Fruit fly (Drosophila melanogaster) whole organism, embryonic: ENCODE results near the gene Rfx.

Source experiments
- ATbp ChIP-seq: fragments of 200-800 bp; sonication (Bioruptor generic); optimal IDR thresholded peaks from 2 replicates; lab custom pipeline; 2017; ENCODE audit warnings: missing biosample characterization, mild to moderate bottlenecking, missing genetic modification characterization, missing genetic modification reagents
- Awh ChIP-seq: fragments of 200-800 bp; sonication (Bioruptor generic); IDR thresholded peaks from 2 replicates; pipeline ENCODE4, ENCODE4 v1.3.6; 2022; ENCODE audit warnings: missing biosample characterization, missing genetic modification characterization
- B-H2 ChIP-seq: fragments of 200-800 bp; sonication (Bioruptor generic); optimal IDR thresholded peaks from 2 replicates; lab custom pipeline; 2018; ENCODE audit warnings: missing biosample characterization, mild to moderate bottlenecking, missing genetic modification characterization
- CG10209 ChIP-seq: fragments of 200-800 bp; sonication (Bioruptor generic); optimal IDR thresholded peaks from 3 replicates; lab custom pipeline; 2017; ENCODE audit warnings: missing biosample characterization, mild to moderate bottlenecking, missing genetic modification characterization, missing genetic modification reagents
- CG10267 ChIP-seq: fragments of 200-800 bp; sonication (Bioruptor generic); optimal IDR thresholded peaks from 2 replicates; lab custom pipeline; 2018; ENCODE audit warnings: missing biosample characterization, mild to moderate bottlenecking, missing genetic modification characterization, moderate library complexity
- CG10543 ChIP-seq: fragments of 200-800 bp; sonication (Bioruptor generic); optimal IDR thresholded peaks from 3 replicates; lab custom pipeline; 2017; ENCODE audit warnings: missing biosample characterization, mild to moderate bottlenecking, missing genetic modification characterization, moderate library complexity
- CG12391 ChIP-seq: fragments of 200-800 bp; sonication (Bioruptor generic); optimal IDR thresholded peaks from 3 replicates; lab custom pipeline; 2018; ENCODE audit warnings: missing biosample characterization, mild to moderate bottlenecking, missing genetic modification characterization, moderate library complexity
- CG13624 ChIP-seq: fragments of 200-800 bp; sonication (Bioruptor generic); optimal IDR thresholded peaks from 2 replicates; lab custom pipeline; 2016; ENCODE audit warnings: missing biosample characterization, missing genetic modification characterization
- CG13894 ChIP-seq: fragments of 200-800 bp; sonication (Bioruptor generic); optimal IDR thresholded peaks from 3 replicates; lab custom pipeline; 2018; ENCODE audit warnings: missing biosample characterization, mild to moderate bottlenecking, missing genetic modification characterization, moderate library complexity
- CG14710 ChIP-seq: fragments of 200-800 bp; sonication (Bioruptor generic); optimal IDR thresholded peaks from 3 replicates; lab custom pipeline; 2019; ENCODE audit warnings: missing biosample characterization, mild to moderate bottlenecking, missing genetic modification characterization, moderate library complexity
- CG17829 ChIP-seq: fragments of 200-800 bp; optimal IDR thresholded peaks from 2 replicates; lab custom pipeline; 2019; ENCODE audit warnings: missing biosample characterization, mild to moderate bottlenecking, missing genetic modification characterization, moderate library complexity
- CG18619 ChIP-seq: fragments of 200-800 bp; sonication (Bioruptor generic); optimal IDR thresholded peaks from 3 replicates; lab custom pipeline; 2017; ENCODE audit warnings: missing biosample characterization, mild to moderate bottlenecking, missing genetic modification characterization
- CG2120 ChIP-seq: fragments of 200-800 bp; sonication (Bioruptor generic); optimal IDR thresholded peaks from 3 replicates; lab custom pipeline; 2016; ENCODE audit warnings: missing biosample characterization, missing genetic modification characterization
- CG2202 ChIP-seq: fragments of 200-800 bp; sonication (Bioruptor generic); optimal IDR thresholded peaks from 2 replicates; lab custom pipeline; 2018; ENCODE audit warnings: missing biosample characterization, mild to moderate bottlenecking, missing genetic modification characterization
- CG30431 ChIP-seq: fragments of 200-800 bp; sonication (Bioruptor generic); optimal IDR thresholded peaks from 2 replicates; lab custom pipeline; 2017; ENCODE audit warnings: missing biosample characterization, missing genetic modification characterization
- CG3407 ChIP-seq: fragments of 200-800 bp; sonication (Bioruptor generic); optimal IDR thresholded peaks from 2 replicates; lab custom pipeline; 2018; ENCODE audit warnings: missing biosample characterization, mild to moderate bottlenecking, missing genetic modification characterization
- CG34224 ChIP-seq: fragments of 200-800 bp; sonication (Bioruptor generic); IDR thresholded peaks from 3 replicates; pipeline ENCODE4 v1.3.6; 2022; ENCODE audit warnings: missing biosample characterization, missing genetic modification characterization; ENCODE audit not compliant: partially characterized antibody
- CG34422 ChIP-seq: fragments of 200-800 bp; sonication (Bioruptor generic); IDR thresholded peaks from 3 replicates; pipeline ENCODE4 v1.3.6; 2022; ENCODE audit warnings: missing biosample characterization, missing genetic modification characterization
- CG7987 ChIP-seq: fragments of 200-800 bp; sonication (Bioruptor generic); optimal IDR thresholded peaks from 2 replicates; lab custom pipeline; 2018; ENCODE audit warnings: missing biosample characterization, mild to moderate bottlenecking, missing genetic modification characterization, moderate library complexity
- CG8944 ChIP-seq: fragments of 200-800 bp; sonication (Bioruptor generic); optimal IDR thresholded peaks from 3 replicates; lab custom pipeline; 2016; ENCODE audit warnings: missing biosample characterization, missing genetic modification characterization
- Eip74EF ChIP-seq, 2 experiments: fragments of 200-800 bp in 1 of 2; fragments of >200 bp in 1 of 2; sonication (Bioruptor generic) in 1 of 2; optimal IDR thresholded peaks; 2 replicates each; lab custom pipeline; 2017 to 2019; ENCODE audit warnings: missing biosample characterization in 2 of 2, missing genetic modification characterization in 2 of 2, mild to moderate bottlenecking in 1 of 2, moderate library complexity in 1 of 2
- Ets65A ChIP-seq: fragments of 200-800 bp; sonication (Bioruptor generic); peaks from one replicate; lab custom pipeline; 2016; ENCODE audit warnings: missing biosample characterization, missing genetic modification characterization
- H15 ChIP-seq: fragments of 200-800 bp; sonication (Bioruptor generic); IDR thresholded peaks from 3 replicates; pipeline ENCODE4 v1.3.6; 2022; ENCODE audit warnings: missing biosample characterization, missing genetic modification characterization
- Lhr ChIP-seq: fragments of 200-800 bp; sonication (Bioruptor generic); optimal IDR thresholded peaks from 3 replicates; lab custom pipeline; 2017; ENCODE audit warnings: mild to moderate bottlenecking, missing biosample characterization, missing genetic modification reagents, missing genetic modification characterization
- Sry-δ ChIP-seq: fragments of 200-800 bp; sonication (Bioruptor generic); optimal IDR thresholded peaks from 2 replicates; lab custom pipeline; 2016; ENCODE audit warnings: missing biosample characterization, missing genetic modification characterization
- Usf ChIP-seq: fragments of 200-800 bp; sonication (Bioruptor generic); optimal IDR thresholded peaks from 2 replicates; lab custom pipeline; 2017; ENCODE audit warnings: missing genotype, missing biosample characterization, missing genetic modification characterization
- Vsx1 ChIP-seq: fragments of 200-800 bp; sonication (Bioruptor generic); optimal IDR thresholded peaks from 2 replicates; lab custom pipeline; 2017; ENCODE audit warnings: missing biosample characterization, mild to moderate bottlenecking, missing genetic modification characterization, missing genetic modification reagents
- abd-A ChIP-seq: fragments of 200-800 bp; sonication (Bioruptor generic); optimal IDR thresholded peaks from 3 replicates; lab custom pipeline; 2019; ENCODE audit warnings: missing biosample characterization, mild to moderate bottlenecking, missing genetic modification characterization, moderate library complexity
- bsh ChIP-seq, 2 experiments: fragments of 200-800 bp; sonication (Bioruptor generic); optimal IDR thresholded peaks; 2 replicates each; lab custom pipeline; 2017 to 2018; ENCODE audit warnings: mild to moderate bottlenecking in 2 of 2, missing biosample characterization in 2 of 2, missing genetic modification characterization in 2 of 2, moderate library complexity in 1 of 2
- dm ChIP-seq: fragments of 200-800 bp; sonication (Bioruptor generic); optimal IDR thresholded peaks from 3 replicates; lab custom pipeline; 2016; ENCODE audit warnings: missing biosample characterization, missing genetic modification characterization
- dmrt99B ChIP-seq: fragments of 200-800 bp; sonication (Bioruptor generic); optimal IDR thresholded peaks from 2 replicates; lab custom pipeline; 2018; ENCODE audit warnings: missing biosample characterization, mild to moderate bottlenecking, missing genetic modification characterization, moderate library complexity
- gt ChIP-seq: fragments of 200-800 bp; sonication (Bioruptor generic); IDR thresholded peaks from 2 replicates; pipeline ENCODE4 v1.3.6; 2022; ENCODE audit warnings: missing biosample characterization, missing genetic modification characterization
- ind ChIP-seq: fragments of 200-800 bp; sonication (Bioruptor generic); optimal IDR thresholded peaks from 3 replicates; lab custom pipeline; 2016; ENCODE audit warnings: missing biosample characterization, missing genetic modification characterization
- jing ChIP-seq: fragments of 200-800 bp; sonication (Bioruptor generic); optimal IDR thresholded peaks from 2 replicates; lab custom pipeline; 2018; ENCODE audit warnings: missing biosample characterization, mild to moderate bottlenecking, missing genetic modification characterization
- lmd ChIP-seq: fragments of 200-800 bp; sonication (Bioruptor generic); IDR thresholded peaks from 2 replicates; pipeline ENCODE4 v1.3.6; 2022; ENCODE audit warnings: missing biosample characterization, missing genetic modification characterization
- nom ChIP-seq: fragments of 200-800 bp; sonication (Bioruptor generic); optimal IDR thresholded peaks from 2 replicates; lab custom pipeline; 2017; ENCODE audit warnings: missing biosample characterization, missing genetic modification characterization, mild to moderate bottlenecking, moderate library complexity, missing genetic modification reagents
- pfk ChIP-seq: fragments of 200-800 bp; sonication (Bioruptor generic); optimal IDR thresholded peaks from 2 replicates; lab custom pipeline; 2018; ENCODE audit warnings: missing biosample characterization, mild to moderate bottlenecking, missing genetic modification characterization, moderate library complexity
- pita ChIP-seq: fragments of 200-800 bp; sonication (Bioruptor generic); optimal IDR thresholded peaks from 2 replicates; lab custom pipeline; 2017; ENCODE audit warnings: missing biosample characterization, mild to moderate bottlenecking, missing genetic modification characterization
- pnt ChIP-seq: fragments of 200-800 bp; sonication (Bioruptor generic); optimal IDR thresholded peaks from 3 replicates; lab custom pipeline; 2016; ENCODE audit warnings: missing biosample characterization, missing genetic modification characterization
- rib ChIP-seq: fragments of 200-800 bp; sonication (Bioruptor generic); IDR thresholded peaks from 2 replicates; pipeline ENCODE4 v1.3.6; 2022; ENCODE audit warnings: missing biosample characterization, missing genetic modification characterization
- row ChIP-seq: fragments of 200-800 bp; sonication (Bioruptor generic); IDR thresholded peaks from 3 replicates; pipeline ENCODE4 v1.3.6; 2022; ENCODE audit warnings: missing biosample characterization, missing genetic modification characterization
- salm ChIP-seq: fragments of 200-800 bp; sonication (Bioruptor generic); optimal IDR thresholded peaks from 2 replicates; lab custom pipeline; 2018; ENCODE audit warnings: missing biosample characterization, mild to moderate bottlenecking, missing genetic modification characterization
- shn ChIP-seq: fragments of 200-800 bp; sonication (Bioruptor generic); optimal IDR thresholded peaks from 3 replicates; lab custom pipeline; 2016; ENCODE audit warnings: missing biosample characterization, missing genetic modification characterization
- slou ChIP-seq: fragments of 200-800 bp; sonication (Bioruptor generic); optimal IDR thresholded peaks from 3 replicates; lab custom pipeline; 2016; ENCODE audit warnings: missing biosample characterization, missing genetic modification characterization
- so ChIP-seq: fragments of 200-800 bp; sonication (Bioruptor generic); IDR thresholded peaks from 3 replicates; pipeline ENCODE4 v1.3.6; 2022; ENCODE audit warnings: missing biosample characterization, missing genetic modification characterization
- tup ChIP-seq: fragments of 200-800 bp; sonication (Bioruptor generic); optimal IDR thresholded peaks from 2 replicates; lab custom pipeline; 2016; ENCODE audit warnings: missing biosample characterization, mild to moderate bottlenecking, missing genetic modification characterization, moderate library complexity
- twi ChIP-seq: fragments of 200-800 bp; optimal IDR thresholded peaks from 2 replicates; lab custom pipeline; 2019; ENCODE audit warnings: missing biosample characterization, mild to moderate bottlenecking, missing genetic modification characterization, moderate library complexity
- zen ChIP-seq: fragments of 200-800 bp; sonication (Bioruptor generic); optimal IDR thresholded peaks from 3 replicates; lab custom pipeline; 2018; ENCODE audit warnings: missing biosample characterization, mild to moderate bottlenecking, missing genetic modification characterization, moderate library complexity

Rfx gene

DNA sequence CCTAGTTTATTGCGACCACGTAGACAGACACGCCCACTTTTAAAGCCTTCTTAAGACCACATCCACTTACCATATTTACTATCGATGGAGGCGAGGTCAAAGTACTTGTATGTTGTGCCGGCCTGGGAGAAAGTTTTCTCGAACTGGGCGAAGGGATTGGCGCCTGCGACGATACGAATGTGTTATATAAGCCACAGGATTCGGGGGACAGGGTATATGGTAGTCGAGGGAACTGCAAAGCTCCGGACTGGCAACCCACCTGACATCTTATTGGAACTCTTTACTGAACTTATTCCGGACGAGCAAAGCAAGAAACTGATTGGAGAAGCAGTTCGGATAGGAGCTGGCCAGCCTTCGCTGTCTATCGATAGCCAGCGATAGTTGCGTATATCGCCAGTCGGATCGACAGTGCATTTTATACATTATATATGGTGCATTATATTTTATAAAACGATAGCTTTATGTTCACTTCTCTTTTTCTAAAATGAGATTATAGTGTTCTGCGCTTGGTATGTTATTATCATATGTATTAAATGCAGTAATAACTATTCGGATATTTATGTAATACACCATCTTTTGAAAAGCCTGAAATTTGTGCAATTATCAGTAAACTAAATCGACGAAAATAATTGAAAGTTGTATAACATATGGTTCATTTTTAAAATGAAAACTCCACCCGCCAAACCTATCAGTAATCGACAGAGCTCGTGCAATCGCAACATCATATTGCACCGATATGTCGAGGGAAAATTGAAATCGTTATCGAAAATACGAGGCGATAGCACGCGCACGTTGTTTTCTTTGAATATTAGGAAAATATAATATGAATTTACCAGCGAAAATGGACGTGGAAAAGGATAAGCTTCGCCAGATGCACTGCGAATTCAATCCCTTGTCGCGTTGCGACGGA, 34.9 kb upstream of the Rfx start, which contains the start of the genes Irp-1B and Rrp46 (continued):
- TF ChIP-seq ATbp (GFP tag; lab: Kevin White, UChicago) (no peak), Vsx1 (no peak), zen (tag; lab: Kevin White, UChicago) (peak; percentile 2), Usf (no peak), gt (GFP tag; lab: Robert Waterston, UW) (no peak), CG18619 (GFP tag; lab: Kevin White, UChicago) (no peak), H15 (GFP tag; lab: Robert Waterston, UW) (no peak), dm (GFP tag; lab: Kevin White, UChicago) (peak; percentile 65), lmd (GFP tag; lab: Robert Waterston, UW) (no peak), pnt (GFP tag; lab: Kevin White, UChicago) (no peak), Lhr (GFP tag; lab: Kevin White, UChicago) (no peak), twi (tag; lab: Kevin White, UChicago) (no peak), CG17829 (tag; lab: Kevin White, UChicago) (peak; percentile 12), B-H2 (no peak), CG30431 (GFP tag; lab: Kevin White, UChicago) (no peak), CG13624 (GFP tag; lab: Kevin White, UChicago) (no peak), CG10267 (tag; lab: Kevin White, UChicago) (peak; percentile 6), Sry-δ (GFP tag; lab: Kevin White, UChicago) (peak; percentile 73), salm (no peak), abd-A (tag; lab: Kevin White, UChicago) (no peak), CG12391 (peak; percentile 25), CG34224 (GFP tag; lab: Robert Waterston, UW) (peak; percentile 95), slou (GFP tag; lab: Kevin White, UChicago) (no peak), CG7987 (GFP tag; lab: Kevin White, UChicago) (no peak), CG3407 (no peak), CG2120 (GFP tag; lab: Kevin White, UChicago) (peak; percentile 1), CG10209 (GFP tag; lab: Kevin White, UChicago) (peak; percentile 14), CG34422 (GFP tag; lab: Robert Waterston, UW) (0 out of 3 replicates have a peak, but pooled peaks have one; percentile 41), Awh (no peak), Ets65A (GFP tag; lab: Kevin White, UChicago) (peak; percentile 47), jing (no peak), bsh (GFP tag; optimal IDR thresholded peaks at IDR 0.05; lab: Kevin White, UChicago) (peak in 1 of 2 experiments; percentile 33), CG13894 (tag; lab: Kevin White, UChicago) (no peak), pfk (GFP tag; lab: Kevin White, UChicago) (no peak), rib (GFP tag; lab: Robert Waterston, UW) (no peak), CG14710 (tag; lab: Kevin White, UChicago) (peak; percentile 33), CG2202 (tag; lab: Kevin White, UChicago) (no peak), CG8944 (no peak), so (GFP tag; lab: Robert Waterston, UW) (no peak), dmrt99B (tag; lab: Kevin White, UChicago) (no peak), CG10543 (GFP tag; lab: Kevin White, UChicago) (peak; percentile 5), ind (GFP tag; lab: Kevin White, UChicago) (no peak), Eip74EF (GFP tag; optimal IDR thresholded peaks at IDR 0.05; lab: Kevin White, UChicago) (no peak), pita (GFP tag; lab: Kevin White, UChicago) (no peak), shn (GFP tag; lab: Kevin White, UChicago) (no peak), nom (GFP tag; lab: Kevin White, UChicago) (peak; percentile 76), row (GFP tag; lab: Robert Waterston, UW) (peak; percentile 37; the same call in 1 of the 3 replicates), tup (GFP tag; lab: Kevin White, UChicago) (no peak)
